Worm (Caenorhabditis elegans) whole organism, L2 larva: Measurements from ENCODE around the gene R04B5.5.

ENCODE experiments used
- C34F6.9 ChIP-seq: fragments of 150-350 bp; optimal IDR thresholded peaks from 2 replicates; lab custom pipeline; 2014; ENCODE audit warnings: missing biosample characterization, missing genetic modification characterization
- F13H6.1 ChIP-seq: sonication (generic microtip); optimal IDR thresholded peaks from 2 replicates; lab custom pipeline; 2016; ENCODE audit warnings: missing genetic modification characterization, missing compliant biosample characterization
- R02D3.7 ChIP-seq: fragments of 150-350 bp; optimal IDR thresholded peaks from 2 replicates; lab custom pipeline; 2014; ENCODE audit warnings: missing biosample characterization, missing genetic modification characterization
- Y55F3AM.14 ChIP-seq: fragments of 200-800 bp; sonication (Bioruptor generic); optimal IDR thresholded peaks from 2 replicates; lab custom pipeline; 2018; ENCODE audit warnings: mild to moderate bottlenecking, missing genetic modification characterization, missing compliant biosample characterization
- ZK546.5 ChIP-seq: sonication (generic microtip); optimal IDR thresholded peaks from 2 replicates; lab custom pipeline; 2017; ENCODE audit warnings: missing biosample characterization, missing genetic modification characterization
- alr-1 ChIP-seq: fragments of 150-350 bp; optimal IDR thresholded peaks from 2 replicates; lab custom pipeline; 2014; ENCODE audit warnings: missing biosample characterization, missing genetic modification characterization
- aly-2 ChIP-seq: fragments of 150-350 bp; optimal IDR thresholded peaks from 2 replicates; lab custom pipeline; 2014; ENCODE audit warnings: missing biosample characterization, missing genetic modification characterization
- ama-1 ChIP-seq: fragments of 150-350 bp; optimal IDR thresholded peaks from 2 replicates; lab custom pipeline; 2018; ENCODE audit warnings: inconsistent platforms
- blmp-1 ChIP-seq: sonication (generic microtip); optimal IDR thresholded peaks from 2 replicates; lab custom pipeline; 2017; ENCODE audit warnings: missing genetic modification characterization, mild to moderate bottlenecking, missing compliant biosample characterization, antibody characterized with exemption, moderate library complexity; ENCODE audit not compliant: insufficient read depth
- ceh-16 ChIP-seq: fragments of 150-350 bp; optimal IDR thresholded peaks from 2 replicates; lab custom pipeline; 2014; ENCODE audit warnings: missing biosample characterization, missing genetic modification characterization
- ceh-82 ChIP-seq: fragments of 150-350 bp; optimal IDR thresholded peaks from 2 replicates; lab custom pipeline; 2014; ENCODE audit warnings: missing biosample characterization, missing genetic modification characterization
- crh-2 ChIP-seq: sonication (generic microtip); optimal IDR thresholded peaks from 2 replicates; lab custom pipeline; 2017; ENCODE audit warnings: missing biosample characterization, missing genetic modification characterization
- dmd-4 ChIP-seq: sonication (generic microtip); optimal IDR thresholded peaks from 2 replicates; lab custom pipeline; 2017; ENCODE audit warnings: missing biosample characterization, missing genetic modification characterization
- egl-27 ChIP-seq: sonication (generic microtip); optimal IDR thresholded peaks from 3 replicates; lab custom pipeline; 2017; ENCODE audit warnings: missing biosample characterization, missing genetic modification reagents, missing genetic modification characterization
- elt-1 ChIP-seq: fragments of 150-350 bp; optimal IDR thresholded peaks from 2 replicates; lab custom pipeline; 2014; ENCODE audit warnings: missing biosample characterization, missing genetic modification characterization
- elt-3 ChIP-seq: sonication (generic microtip); optimal IDR thresholded peaks from 2 replicates; lab custom pipeline; 2017; ENCODE audit warnings: missing biosample characterization, missing genetic modification characterization
- fos-1 ChIP-seq: fragments of 150-350 bp; optimal IDR thresholded peaks from 2 replicates; lab custom pipeline; 2014; ENCODE audit warnings: missing biosample characterization, missing genetic modification characterization
- gmeb-1 ChIP-seq: fragments of 150-350 bp; optimal IDR thresholded peaks from 2 replicates; lab custom pipeline; 2014; ENCODE audit warnings: missing biosample characterization, missing genetic modification characterization
- lin-11 ChIP-seq: fragments of 150-350 bp; sonication (generic microtip); optimal IDR thresholded peaks from 2 replicates; lab custom pipeline; 2014; ENCODE audit warnings: missing biosample characterization, missing genetic modification characterization, inconsistent platforms, mixed read lengths
- lin-13 ChIP-seq: fragments of 150-350 bp; optimal IDR thresholded peaks from 2 replicates; lab custom pipeline; 2014; ENCODE audit warnings: missing biosample characterization, missing genetic modification reagents, missing genetic modification characterization
- lin-39 ChIP-seq: fragments of 150-350 bp; optimal IDR thresholded peaks from 2 replicates; lab custom pipeline; 2014; ENCODE audit warnings: missing biosample characterization, missing genetic modification reagents, missing genetic modification characterization
- lsy-2 ChIP-seq, 2 experiments: fragments of 150-350 bp in 1 of 2; sonication (generic microtip) in 1 of 2; optimal IDR thresholded peaks; 2 replicates each; lab custom pipeline; 2014 to 2017; ENCODE audit warnings: missing biosample characterization in 2 of 2, missing genetic modification characterization in 2 of 2
- mab-5 ChIP-seq: fragments of 150-350 bp; optimal IDR thresholded peaks from 2 replicates; lab custom pipeline; 2014; ENCODE audit warnings: missing biosample characterization, missing genetic modification characterization
- mbf-1 ChIP-seq: sonication (generic microtip); optimal IDR thresholded peaks from 2 replicates; lab custom pipeline; 2017; ENCODE audit warnings: missing biosample characterization, missing genetic modification characterization
- mdl-1 ChIP-seq, 2 experiments: fragments of 150-350 bp in 1 of 2; sonication (generic microtip) in 1 of 2; optimal IDR thresholded peaks; 2 replicates each; lab custom pipeline; 2017; ENCODE audit warnings: missing biosample characterization in 2 of 2, missing genetic modification characterization in 2 of 2
- nhr-10 ChIP-seq: sonication (generic microtip); optimal IDR thresholded peaks from 2 replicates; lab custom pipeline; 2017; ENCODE audit warnings: missing biosample characterization, missing genetic modification characterization
- nhr-11 ChIP-seq: fragments of 150-350 bp; optimal IDR thresholded peaks from 2 replicates; lab custom pipeline; 2014; ENCODE audit warnings: missing biosample characterization, missing genetic modification characterization
- nhr-12 ChIP-seq: fragments of 150-350 bp; optimal IDR thresholded peaks from 2 replicates; lab custom pipeline; 2014; ENCODE audit warnings: missing biosample characterization, missing genetic modification characterization
- nhr-129 ChIP-seq: fragments of 150-350 bp; optimal IDR thresholded peaks from 2 replicates; lab custom pipeline; 2014; ENCODE audit warnings: missing biosample characterization, missing genetic modification characterization
- nhr-21 ChIP-seq: fragments of 150-350 bp; optimal IDR thresholded peaks from 2 replicates; lab custom pipeline; 2014; ENCODE audit warnings: missing biosample characterization, missing genetic modification characterization
- nhr-23 ChIP-seq: fragments of 150-350 bp; optimal IDR thresholded peaks from 2 replicates; lab custom pipeline; 2014; ENCODE audit warnings: missing biosample characterization, missing genetic modification reagents, missing genetic modification characterization
- nhr-237 ChIP-seq: fragments of 150-350 bp; optimal IDR thresholded peaks from 2 replicates; lab custom pipeline; 2014; ENCODE audit warnings: missing biosample characterization, missing genetic modification characterization
- nhr-25 ChIP-seq: fragments of 150-350 bp; sonication (generic microtip); optimal IDR thresholded peaks from 3 replicates; lab custom pipeline; 2014; ENCODE audit warnings: missing biosample characterization, missing genetic modification characterization
- nhr-6 ChIP-seq: fragments of 150-350 bp; optimal IDR thresholded peaks from 2 replicates; lab custom pipeline; 2014; ENCODE audit warnings: missing biosample characterization, missing genetic modification characterization
- nhr-77 ChIP-seq: fragments of 150-350 bp; optimal IDR thresholded peaks from 2 replicates; lab custom pipeline; 2014; ENCODE audit warnings: missing biosample characterization, missing genetic modification characterization
- peb-1 ChIP-seq: fragments of 150-350 bp; optimal IDR thresholded peaks from 2 replicates; lab custom pipeline; 2014; ENCODE audit warnings: missing biosample characterization, missing genetic modification characterization
- sem-4 ChIP-seq: fragments of 150-350 bp; optimal IDR thresholded peaks from 2 replicates; lab custom pipeline; 2014; ENCODE audit warnings: missing biosample characterization, missing genetic modification reagents, missing genetic modification characterization
- skn-1 ChIP-seq: sonication (generic microtip); optimal IDR thresholded peaks from 2 replicates; lab custom pipeline; 2017; ENCODE audit warnings: missing biosample characterization, missing genetic modification characterization
- sma-3 ChIP-seq: sonication (generic microtip); optimal IDR thresholded peaks from 2 replicates; lab custom pipeline; 2016; ENCODE audit warnings: missing genetic modification reagents, missing genetic modification characterization, missing compliant biosample characterization
- sma-9 ChIP-seq, 2 experiments: fragments of 150-350 bp in 1 of 2; sonication (generic microtip) in 1 of 2; optimal IDR thresholded peaks; 2 replicates each; lab custom pipeline; 2014 to 2016; ENCODE audit warnings: missing genetic modification characterization in 2 of 2, mild to moderate bottlenecking in 1 of 2, missing biosample characterization in 1 of 2, missing compliant biosample characterization in 1 of 2, missing genetic modification reagents in 1 of 2, moderate library complexity in 1 of 2
- snpc-4 ChIP-seq: fragments of 150-350 bp; optimal IDR thresholded peaks from 2 replicates; lab custom pipeline; 2014; ENCODE audit warnings: missing biosample characterization, missing genetic modification characterization
- unc-39 ChIP-seq: fragments of 150-350 bp; optimal IDR thresholded peaks from 2 replicates; lab custom pipeline; 2014; ENCODE audit warnings: missing biosample characterization, missing genetic modification characterization
- unc-55 ChIP-seq: fragments of 150-350 bp; sonication (generic microtip); optimal IDR thresholded peaks from 3 replicates; lab custom pipeline; 2014; ENCODE audit warnings: missing biosample characterization, missing genetic modification reagents, missing genetic modification characterization
- unc-62 ChIP-seq: fragments of 150-350 bp; optimal IDR thresholded peaks from 2 replicates; lab custom pipeline; 2014; ENCODE audit warnings: missing biosample characterization, missing genetic modification reagents, missing genetic modification characterization
- zag-1 ChIP-seq: fragments of 150-350 bp; optimal IDR thresholded peaks from 2 replicates; lab custom pipeline; 2014; ENCODE audit warnings: missing biosample characterization, missing genetic modification characterization
- ztf-1 ChIP-seq: fragments of 200-800 bp; sonication (Bioruptor generic); conservative IDR thresholded peaks from 2 replicates; pipeline ENCODE4 v1.3.6; 2022; ENCODE audit warnings: missing genetic modification characterization, missing compliant biosample characterization
- ztf-11 ChIP-seq: sonication (generic microtip); optimal IDR thresholded peaks from 2 replicates; lab custom pipeline; 2017; ENCODE audit warnings: missing biosample characterization, missing genetic modification characterization
- ztf-4 ChIP-seq: fragments of 150-350 bp; optimal IDR thresholded peaks from 2 replicates; lab custom pipeline; 2014; ENCODE audit warnings: missing biosample characterization, missing genetic modification characterization

The R04B5.5 gene

DNA sequence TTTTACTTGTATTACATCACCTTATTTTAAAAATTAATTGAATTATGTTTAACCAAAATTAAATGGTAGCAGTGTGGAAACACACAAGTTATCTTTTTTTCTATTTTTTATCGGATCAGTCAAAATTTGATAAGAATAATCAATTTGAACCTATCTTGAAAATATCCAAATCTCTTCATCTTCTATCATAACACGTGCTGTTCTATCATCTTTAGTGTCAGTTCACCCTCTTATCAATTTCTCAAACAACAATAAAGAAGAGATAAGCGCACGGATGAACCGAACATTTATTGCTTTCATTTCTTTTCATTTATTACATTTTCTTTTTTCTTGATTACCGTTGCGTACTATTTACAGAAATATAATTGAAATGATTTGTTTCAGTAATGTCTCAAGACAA, at the start of gene R04B5.5:
TSS of gene R04B5.5 (plus strand) at position 378 of the 400 bp plus-strand sequence.
- TF ChIP-seq sma-9 (GFP tag; optimal IDR thresholded peaks at IDR 0.05; lab: Kevin White, UChicago) (peak; percentile 87), sma-9 (tag; optimal IDR thresholded peaks at IDR 0.05; lab: Kevin White, UChicago) (no peak), skn-1 (tag; lab: Kevin White, UChicago) (no peak), C34F6.9 (tag; lab: Kevin White, UChicago) (peak; percentile 21), gmeb-1 (tag; lab: Kevin White, UChicago) (no peak), elt-3 (tag; lab: Kevin White, UChicago) (no peak), ztf-11 (tag; lab: Kevin White, UChicago) (no peak), lsy-2 (tag; optimal IDR thresholded peaks at IDR 0.05; lab: Kevin White, UChicago) (peak in 1 of 2 experiments; percentile 39), ceh-16 (tag; lab: Kevin White, UChicago) (no peak), lin-11 (tag; lab: Kevin White, UChicago) (no peak), elt-1 (tag; lab: Kevin White, UChicago) (no peak), unc-62 (GFP tag; lab: Kevin White, UChicago) (no peak), R02D3.7 (tag; lab: Kevin White, UChicago) (no peak), nhr-21 (tag; lab: Kevin White, UChicago) (peak; percentile 65), egl-27 (tag; lab: Kevin White, UChicago) (peak; percentile 35), nhr-10 (tag; lab: Kevin White, UChicago) (no peak), ceh-82 (no peak), ama-1 (lab: Kevin White, UChicago) (no peak), unc-39 (tag; lab: Kevin White, UChicago) (no peak), snpc-4 (tag; lab: Kevin White, UChicago) (no peak), nhr-129 (tag; lab: Kevin White, UChicago) (no peak), aly-2 (no peak), Y55F3AM.14 (GFP tag; lab: Kevin White, UChicago) (no peak), nhr-25 (tag; lab: Kevin White, UChicago) (no peak), sem-4 (tag; lab: Kevin White, UChicago) (no peak), nhr-12 (no peak), ZK546.5 (tag; lab: Kevin White, UChicago) (no peak), ztf-4 (tag; lab: Kevin White, UChicago) (no peak), nhr-6 (no peak), fos-1 (peak; percentile 69), alr-1 (no peak), sma-3 (peak; percentile 32), lin-13 (no peak), F13H6.1 (tag; lab: Kevin White, UChicago) (peak; percentile 29), unc-55 (GFP tag; lab: Kevin White, UChicago) (no peak), dmd-4 (tag; lab: Kevin White, UChicago) (no peak), nhr-237 (no peak), lin-39 (tag; lab: Kevin White, UChicago) (no peak), ztf-1 (GFP tag; lab: Robert Waterston, UW) (no peak), nhr-23 (tag; lab: Kevin White, UChicago) (no peak), blmp-1 (peak; percentile 55), peb-1 (tag; lab: Kevin White, UChicago) (no peak), mab-5 (tag; lab: Kevin White, UChicago) (no peak), mbf-1 (tag; lab: Kevin White, UChicago) (no peak), mdl-1 (tag; optimal IDR thresholded peaks at IDR 0.05; lab: Kevin White, UChicago) (peak; percentile 15 to 45), nhr-11 (no peak), zag-1 (tag; lab: Kevin White, UChicago) (no peak), crh-2 (peak; percentile 35), nhr-77 (tag; lab: Kevin White, UChicago) (no peak)
